Fruit fly (Drosophila melanogaster) whole organism, embryonic: ENCODE data around the gene APP-BP1.

Source experiments
- Adf1 ChIP-seq: fragments of 200-800 bp; sonication (Bioruptor generic); IDR thresholded peaks from 2 replicates; pipeline ENCODE4 v1.3.6; 2022; ENCODE audit warnings: missing biosample characterization, missing genetic modification characterization
- Atf-2 ChIP-seq: fragments of 200-800 bp; sonication (Bioruptor generic); optimal IDR thresholded peaks from 2 replicates; lab custom pipeline; 2016; ENCODE audit warnings: missing biosample characterization, missing genetic modification characterization
- B-H2 ChIP-seq: fragments of 200-800 bp; sonication (Bioruptor generic); optimal IDR thresholded peaks from 2 replicates; lab custom pipeline; 2018; ENCODE audit warnings: missing biosample characterization, mild to moderate bottlenecking, missing genetic modification characterization
- CG1024 ChIP-seq: fragments of 200-800 bp; sonication (Bioruptor generic); IDR thresholded peaks from 2 replicates; pipeline ENCODE4 v1.3.6; 2022; ENCODE audit warnings: missing biosample characterization, missing genetic modification characterization
- CG10267 ChIP-seq: fragments of 200-800 bp; sonication (Bioruptor generic); optimal IDR thresholded peaks from 2 replicates; lab custom pipeline; 2018; ENCODE audit warnings: missing biosample characterization, mild to moderate bottlenecking, missing genetic modification characterization, moderate library complexity
- CG10654 ChIP-seq: fragments of 200-800 bp; sonication (Bioruptor generic); optimal IDR thresholded peaks from 2 replicates; lab custom pipeline; 2016; ENCODE audit warnings: missing biosample characterization, missing genetic modification characterization
- CG11723 ChIP-seq: fragments of 200-800 bp; sonication (Bioruptor generic); optimal IDR thresholded peaks from 2 replicates; lab custom pipeline; 2017; ENCODE audit warnings: missing biosample characterization, mild to moderate bottlenecking, missing genetic modification characterization
- CG13287 ChIP-seq: fragments of 200-800 bp; sonication (Bioruptor generic); IDR thresholded peaks from 2 replicates; pipeline ENCODE4 v1.3.6; 2022; ENCODE audit warnings: missing biosample characterization, missing genetic modification characterization; ENCODE audit not compliant: partially characterized antibody
- CG15269 ChIP-seq: fragments of 200-800 bp; sonication (Bioruptor generic); optimal IDR thresholded peaks from 2 replicates; lab custom pipeline; 2018; ENCODE audit warnings: missing biosample characterization, mild to moderate bottlenecking, missing genetic modification characterization, moderate library complexity
- CG18619 ChIP-seq: fragments of 200-800 bp; sonication (Bioruptor generic); optimal IDR thresholded peaks from 3 replicates; lab custom pipeline; 2017; ENCODE audit warnings: missing biosample characterization, mild to moderate bottlenecking, missing genetic modification characterization
- CG2129 ChIP-seq: fragments of 200-800 bp; sonication (Bioruptor generic); IDR thresholded peaks from 2 replicates; pipeline ENCODE4 v1.3.6; 2022; ENCODE audit warnings: missing biosample characterization, missing genetic modification characterization; ENCODE audit not compliant: partially characterized antibody
- CG3838 ChIP-seq: fragments of 200-800 bp; sonication (Bioruptor generic); optimal IDR thresholded peaks from 3 replicates; lab custom pipeline; 2016; ENCODE audit warnings: missing biosample characterization, missing genetic modification characterization
- CG43689 ChIP-seq: fragments of 200-800 bp; sonication (Bioruptor generic); IDR thresholded peaks from 2 replicates; pipeline ENCODE4 v1.3.6; 2022; ENCODE audit warnings: missing biosample characterization, missing genetic modification characterization
- CG7271 ChIP-seq: fragments of 200-800 bp; sonication (Bioruptor generic); optimal IDR thresholded peaks from 2 replicates; lab custom pipeline; 2018; ENCODE audit warnings: missing biosample characterization, mild to moderate bottlenecking, missing genetic modification characterization, moderate library complexity
- CG7556 ChIP-seq: fragments of 200-800 bp; sonication (Bioruptor generic); optimal IDR thresholded peaks from 2 replicates; lab custom pipeline; 2017; ENCODE audit warnings: missing biosample characterization, mild to moderate bottlenecking, missing genetic modification characterization
- CG8089 ChIP-seq: fragments of 200-800 bp; sonication (Bioruptor generic); optimal IDR thresholded peaks from 3 replicates; lab custom pipeline; 2016; ENCODE audit warnings: missing biosample characterization, missing genetic modification characterization
- Chrac-16 ChIP-seq: fragments of 200-800 bp; sonication (Bioruptor generic); optimal IDR thresholded peaks from 3 replicates; lab custom pipeline; 2016; ENCODE audit warnings: missing biosample characterization, missing genetic modification characterization
- CkIIα-i1 ChIP-seq: fragments of 200-800 bp; sonication (Bioruptor generic); IDR thresholded peaks from 2 replicates; pipeline ENCODE4 v1.3.6; 2022; ENCODE audit warnings: missing biosample characterization, missing genetic modification characterization
- CrebB ChIP-seq: fragments of 200-800 bp; sonication (Bioruptor generic); optimal IDR thresholded peaks from 3 replicates; lab custom pipeline; 2018; ENCODE audit warnings: missing biosample characterization, mild to moderate bottlenecking, missing genetic modification characterization
- Dbx ChIP-seq: fragments of 200-800 bp; sonication (Bioruptor generic); IDR thresholded peaks from 3 replicates; pipeline ENCODE4 v1.3.6; 2022; ENCODE audit warnings: missing biosample characterization, missing genetic modification characterization
- Dip2 ChIP-seq: fragments of 200-800 bp; sonication (Bioruptor generic); IDR thresholded peaks from 2 replicates; pipeline ENCODE4 v1.3.6; 2022; ENCODE audit warnings: missing biosample characterization, missing genetic modification characterization
- Dll ChIP-seq: fragments of 200-800 bp; sonication (Bioruptor generic); IDR thresholded peaks from 4 replicates; pipeline ENCODE4 v1.3.6; 2022; ENCODE audit warnings: missing biosample characterization, missing genetic modification characterization; ENCODE audit not compliant: partially characterized antibody
- Gsc ChIP-seq: fragments of 200-800 bp; sonication (Bioruptor generic); IDR thresholded peaks from 2 replicates; pipeline ENCODE4 v1.3.6; 2022; ENCODE audit warnings: missing biosample characterization, missing genetic modification characterization
- H15 ChIP-seq: fragments of 200-800 bp; sonication (Bioruptor generic); IDR thresholded peaks from 3 replicates; pipeline ENCODE4 v1.3.6; 2022; ENCODE audit warnings: missing biosample characterization, missing genetic modification characterization
- HLH3B ChIP-seq: fragments of 200-800 bp; sonication (Bioruptor generic); IDR thresholded peaks from 2 replicates; pipeline ENCODE4 v1.3.6; 2022; ENCODE audit warnings: missing biosample characterization, missing genetic modification characterization
- Hand ChIP-seq: fragments of 200-800 bp; sonication (Bioruptor generic); optimal IDR thresholded peaks from 2 replicates; lab custom pipeline; 2017; ENCODE audit warnings: mild to moderate bottlenecking, missing biosample characterization, missing genetic modification reagents, missing genetic modification characterization
- Lim3 ChIP-seq: fragments of 200-800 bp; sonication (Bioruptor generic); IDR thresholded peaks from 2 replicates; pipeline ENCODE4 v1.3.6; 2022; ENCODE audit warnings: missing biosample characterization, missing genetic modification characterization
- MESR4 ChIP-seq: fragments of 200-800 bp; sonication (Bioruptor generic); optimal IDR thresholded peaks from 2 replicates; lab custom pipeline; 2018; ENCODE audit warnings: missing biosample characterization, mild to moderate bottlenecking, missing genetic modification characterization, moderate library complexity
- Nf-YA ChIP-seq: fragments of 200-800 bp; sonication (Bioruptor generic); IDR thresholded peaks from 2 replicates; pipeline ENCODE4 v1.3.6; 2022; ENCODE audit warnings: missing biosample characterization, missing genetic modification characterization
- Oli ChIP-seq: fragments of 200-800 bp; sonication (Bioruptor generic); optimal IDR thresholded peaks from 2 replicates; lab custom pipeline; 2018; ENCODE audit warnings: missing biosample characterization, mild to moderate bottlenecking, missing genetic modification characterization, moderate library complexity
- Rfx ChIP-seq: fragments of 200-800 bp; sonication (Bioruptor generic); IDR thresholded peaks from 2 replicates; pipeline ENCODE4 v1.3.6; 2022; ENCODE audit warnings: missing biosample characterization, missing genetic modification characterization
- Sox102F ChIP-seq: fragments of 200-800 bp; sonication (Bioruptor generic); optimal IDR thresholded peaks from 2 replicates; lab custom pipeline; 2018; ENCODE audit warnings: missing biosample characterization, mild to moderate bottlenecking, missing genetic modification characterization, moderate library complexity
- Vsx1 ChIP-seq: fragments of 200-800 bp; sonication (Bioruptor generic); optimal IDR thresholded peaks from 2 replicates; lab custom pipeline; 2017; ENCODE audit warnings: missing biosample characterization, mild to moderate bottlenecking, missing genetic modification characterization, missing genetic modification reagents
- al ChIP-seq: fragments of 200-800 bp; sonication (Bioruptor generic); IDR thresholded peaks from 2 replicates; pipeline ENCODE4 v1.3.6; 2022; ENCODE audit warnings: missing biosample characterization, missing genetic modification characterization
- ap ChIP-seq: fragments of 200-800 bp; sonication (Bioruptor generic); IDR thresholded peaks from 2 replicates; pipeline ENCODE4 v1.3.6; 2022; ENCODE audit warnings: missing biosample characterization, missing genetic modification characterization
- ase ChIP-seq: fragments of 200-800 bp; sonication (Bioruptor generic); IDR thresholded peaks from 3 replicates; pipeline ENCODE4 v1.3.6; 2022; ENCODE audit warnings: missing biosample characterization, missing genetic modification characterization
- ato ChIP-seq: fragments of 200-800 bp; sonication (Bioruptor generic); IDR thresholded peaks from 2 replicates; pipeline ENCODE4 v1.3.6; 2022; ENCODE audit warnings: missing biosample characterization, missing genetic modification characterization; ENCODE audit not compliant: partially characterized antibody
- bab2 ChIP-seq: fragments of 200-800 bp; sonication (Bioruptor generic); optimal IDR thresholded peaks from 2 replicates; lab custom pipeline; 2016; ENCODE audit warnings: missing biosample characterization, missing genetic modification characterization
- chn ChIP-seq: fragments of 200-800 bp; sonication (Bioruptor generic); optimal IDR thresholded peaks from 2 replicates; lab custom pipeline; 2016; ENCODE audit warnings: missing biosample characterization, missing genetic modification characterization
- danr ChIP-seq: fragments of 200-800 bp; sonication (Bioruptor generic); IDR thresholded peaks from 2 replicates; pipeline ENCODE4 v1.3.6; 2022; ENCODE audit warnings: missing biosample characterization, missing genetic modification characterization
- dmrt99B ChIP-seq: fragments of 200-800 bp; sonication (Bioruptor generic); optimal IDR thresholded peaks from 2 replicates; lab custom pipeline; 2018; ENCODE audit warnings: missing biosample characterization, mild to moderate bottlenecking, missing genetic modification characterization, moderate library complexity
- gt ChIP-seq: fragments of 200-800 bp; sonication (Bioruptor generic); IDR thresholded peaks from 2 replicates; pipeline ENCODE4 v1.3.6; 2022; ENCODE audit warnings: missing biosample characterization, missing genetic modification characterization
- hkb ChIP-seq, 2 experiments: fragments of 200-800 bp in 1 of 2; fragments of >200 bp in 1 of 2; sonication (Bioruptor generic) in 1 of 2; IDR thresholded peaks in 1 of 2; optimal IDR thresholded peaks in 1 of 2; 2 replicates each; pipeline versions ENCODE4 v1.3.6 to Lab custom; 2017 to 2022; ENCODE audit warnings: missing biosample characterization in 1 of 2, missing genetic modification characterization in 1 of 2
- lilli ChIP-seq: fragments of 200-800 bp; sonication (Bioruptor generic); optimal IDR thresholded peaks from 3 replicates; lab custom pipeline; 2016; ENCODE audit warnings: missing biosample characterization, missing genetic modification characterization
- lmd ChIP-seq: fragments of 200-800 bp; sonication (Bioruptor generic); IDR thresholded peaks from 2 replicates; pipeline ENCODE4 v1.3.6; 2022; ENCODE audit warnings: missing biosample characterization, missing genetic modification characterization
- sna ChIP-seq: fragments of 200-800 bp; sonication (Bioruptor generic); IDR thresholded peaks from 2 replicates; pipeline ENCODE4 v1.3.6; 2022; ENCODE audit warnings: missing biosample characterization, missing genetic modification characterization; ENCODE audit not compliant: partially characterized antibody
- sqz ChIP-seq: fragments of 200-800 bp; sonication (Bioruptor generic); optimal IDR thresholded peaks from 3 replicates; lab custom pipeline; 2018; ENCODE audit warnings: missing biosample characterization, mild to moderate bottlenecking, missing genetic modification characterization
- vfl ChIP-seq: fragments of 200-800 bp; sonication (Bioruptor generic); optimal IDR thresholded peaks from 2 replicates; lab custom pipeline; 2016; ENCODE audit warnings: missing biosample characterization, missing genetic modification characterization

APP-BP1 gene

dm6 chr3L:11118627-11119395 is 20.6 kb downstream of the APP-BP1 start (continued):
- TF ChIP-seq H15 (GFP tag; lab: Robert Waterston, UW): 0 out of 3 replicates have a peak, but pooled peaks have one; percentile 26
- no peak for TF ChIP-seq ato (GFP tag; lab: Robert Waterston, UW)
- no peak for TF ChIP-seq CkIIα-i1 (GFP tag; lab: Robert Waterston, UW)
- no peak for TF ChIP-seq ap (GFP tag; lab: Robert Waterston, UW)
- peak; percentile 74 for TF ChIP-seq CG8089 (GFP tag; lab: Kevin White, UChicago)
- peak; percentile 58 for TF ChIP-seq Hand (GFP tag; lab: Kevin White, UChicago)
- no peak for TF ChIP-seq CG2129 (GFP tag; lab: Robert Waterston, UW)
- TF ChIP-seq Dll: no peak
- no peak for TF ChIP-seq Sox102F (GFP tag; lab: Kevin White, UChicago)
- TF ChIP-seq lilli (GFP tag; lab: Kevin White, UChicago): no peak
- peak; percentile 82 for TF ChIP-seq sqz (GFP tag; lab: Kevin White, UChicago)
- no peak for TF ChIP-seq Lim3 (GFP tag; lab: Robert Waterston, UW)
- no peak for TF ChIP-seq hkb (optimal IDR thresholded peaks at IDR 0.05; lab: Kevin White, UChicago)
- peak; percentile 85 for TF ChIP-seq hkb (GFP tag; IDR thresholded peaks at IDR 0.05; lab: Robert Waterston, UW)
- TF ChIP-seq CG43689: no peak
- TF ChIP-seq MESR4 (GFP tag; lab: Kevin White, UChicago): peak; percentile 41
- TF ChIP-seq Vsx1: peak; percentile 71
- TF ChIP-seq vfl (GFP tag; lab: Kevin White, UChicago): peak; percentile 24
- TF ChIP-seq bab2: peak; percentile 77
- TF ChIP-seq gt (GFP tag; lab: Robert Waterston, UW): no peak
- TF ChIP-seq lmd (GFP tag; lab: Robert Waterston, UW): no peak; the same call in 1 of the 2 replicates
- TF ChIP-seq CG3838 (GFP tag; lab: Kevin White, UChicago): peak; percentile 73
- no peak for TF ChIP-seq Gsc (GFP tag; lab: Robert Waterston, UW)
- peak; percentile 56 for TF ChIP-seq dmrt99B (tag; lab: Kevin White, UChicago)
- peak; percentile 76 for TF ChIP-seq CG18619 (GFP tag; lab: Kevin White, UChicago)
- TF ChIP-seq CG13287 (GFP tag; lab: Robert Waterston, UW): peak; percentile 53; the same call in 1 of the 2 replicates
- peak; percentile 25 for TF ChIP-seq CG10267 (tag; lab: Kevin White, UChicago)
- peak; percentile 69 for TF ChIP-seq CG11723 (GFP tag; lab: Kevin White, UChicago)
- TF ChIP-seq CG7556 (GFP tag; lab: Kevin White, UChicago): peak; percentile 41
- TF ChIP-seq HLH3B (GFP tag; lab: Robert Waterston, UW): peak; percentile 33; the same call in 1 of the 2 replicates
- no peak for TF ChIP-seq Chrac-16
- TF ChIP-seq Dip2: no peak
- 0 out of 3 replicates have a peak, but pooled peaks have one; percentile 30 for TF ChIP-seq ase
- TF ChIP-seq danr (GFP tag; lab: Robert Waterston, UW): peak; percentile 20; the same call in 1 of the 2 replicates
- peak; percentile 62 for TF ChIP-seq CG15269
- TF ChIP-seq CrebB (tag; lab: Kevin White, UChicago): peak; percentile 88
- peak; percentile 71 for TF ChIP-seq CG7271 (tag; lab: Kevin White, UChicago)
- peak; percentile 77 for TF ChIP-seq Adf1 (GFP tag; lab: Robert Waterston, UW)
- peak; percentile 92 for TF ChIP-seq B-H2 (GFP tag; lab: Kevin White, UChicago)
- TF ChIP-seq Dbx (GFP tag; lab: Robert Waterston, UW): peak; percentile 84; the same call in 2 of the 3 replicates
- no peak for TF ChIP-seq Oli (tag; lab: Kevin White, UChicago)
- peak; percentile 68; the same call in 1 of the 2 replicates for TF ChIP-seq CG1024 (GFP tag; lab: Robert Waterston, UW)
- TF ChIP-seq al (GFP tag; lab: Robert Waterston, UW): no peak
- peak; percentile 8 for TF ChIP-seq CG10654 (GFP tag; lab: Kevin White, UChicago)
- peak; percentile 65; the same call in 1 of the 2 replicates for TF ChIP-seq Rfx (GFP tag; lab: Robert Waterston, UW)
- peak; percentile 52; the same call in 1 of the 2 replicates for TF ChIP-seq Nf-YA (GFP tag; lab: Robert Waterston, UW)
- TF ChIP-seq sna: no peak
- TF ChIP-seq chn: no peak
- peak; percentile 55 for TF ChIP-seq Atf-2 (GFP tag; lab: Kevin White, UChicago)
